Worm (Caenorhabditis elegans): ENCODE results near the gene F32D1.7.

- TF ChIP-seq unc-39 (tag; optimal IDR thresholded peaks at IDR 0.05) (no peak), mab-5 (tag; optimal IDR thresholded peaks at IDR 0.05) (no peak)
Measured at ce11 chrV:4423860-4424401, 48.0 kb upstream of the F32D1.7 start, which contains the start of the genes Y47D7A.9 and Y47D7A.19.
